Fruit fly (Drosophila melanogaster) whole organism, prepupa: Measurements from ENCODE around the gene wg.
A peak's percentile ranks its signal among the peaks of the same experiment; 100 is the strongest.

Experiments
- CG10631 ChIP-seq: fragments of 200-800 bp; sonication (Bioruptor generic); optimal IDR thresholded peaks from 2 replicates; lab custom pipeline; 2016; ENCODE audit warnings: missing biosample characterization, missing genetic modification characterization
- CG10669 ChIP-seq: fragments of 200-800 bp; sonication (Bioruptor generic); optimal IDR thresholded peaks from 3 replicates; lab custom pipeline; 2018; ENCODE audit warnings: missing biosample characterization, mild to moderate bottlenecking, missing genetic modification characterization, moderate library complexity
- CG11294 ChIP-seq: fragments of 200-800 bp; sonication (Bioruptor generic); IDR thresholded peaks from 2 replicates; pipeline ENCODE4 v1.3.6; 2022; ENCODE audit warnings: missing biosample characterization, missing genetic modification characterization
- CG11902 ChIP-seq: fragments of 200-800 bp; sonication (Bioruptor generic); optimal IDR thresholded peaks from 3 replicates; lab custom pipeline; 2016; ENCODE audit warnings: missing biosample characterization, missing genetic modification characterization
- CG15336 ChIP-seq: fragments of 200-800 bp; sonication (Bioruptor generic); IDR thresholded peaks from 2 replicates; pipeline ENCODE4 v1.3.6; 2022; ENCODE audit warnings: missing biosample characterization, missing genetic modification characterization
- CG34406 ChIP-seq: fragments of 200-800 bp; sonication (Bioruptor generic); optimal IDR thresholded peaks from 3 replicates; lab custom pipeline; 2016; ENCODE audit warnings: missing biosample characterization, missing genetic modification characterization
- CG6163 ChIP-seq: fragments of 200-800 bp; sonication (Bioruptor generic); IDR thresholded peaks from 3 replicates; pipeline ENCODE4 v1.3.6; 2022; ENCODE audit warnings: missing biosample characterization, missing genetic modification characterization
- CG6276 ChIP-seq: fragments of 200-800 bp; sonication (Bioruptor generic); optimal IDR thresholded peaks from 2 replicates; lab custom pipeline; 2017; ENCODE audit warnings: missing biosample characterization, mild to moderate bottlenecking, missing genetic modification characterization
- CG6792 ChIP-seq: fragments of 200-800 bp; sonication (Bioruptor generic); optimal IDR thresholded peaks from 3 replicates; lab custom pipeline; 2016; ENCODE audit warnings: missing biosample characterization, missing genetic modification characterization
- CG6854 ChIP-seq: fragments of 200-800 bp; sonication (Bioruptor generic); optimal IDR thresholded peaks from 2 replicates; lab custom pipeline; 2017; ENCODE audit warnings: missing biosample characterization, mild to moderate bottlenecking, missing genetic modification characterization
- CG7368 ChIP-seq: fragments of 200-800 bp; sonication (Bioruptor generic); optimal IDR thresholded peaks from 3 replicates; lab custom pipeline; 2016; ENCODE audit warnings: missing biosample characterization, missing genetic modification characterization
- CG8319 ChIP-seq: fragments of 200-800 bp; sonication (Bioruptor generic); optimal IDR thresholded peaks from 3 replicates; lab custom pipeline; 2016; ENCODE audit warnings: missing biosample characterization, missing genetic modification characterization
- Eip78C ChIP-seq: fragments of 200-800 bp; sonication (Bioruptor generic); peaks from one replicate; lab custom pipeline; 2016; ENCODE audit warnings: missing biosample characterization, missing genetic modification characterization
- Ets21C ChIP-seq: fragments of 200-800 bp; sonication (Bioruptor generic); optimal IDR thresholded peaks from 3 replicates; lab custom pipeline; 2016; ENCODE audit warnings: missing biosample characterization, missing genetic modification characterization
- Gug ChIP-seq: fragments of 200-800 bp; sonication (Bioruptor generic); IDR thresholded peaks from 2 replicates; pipeline ENCODE4 v1.3.6; 2022; ENCODE audit warnings: missing biosample characterization, missing genetic modification characterization
- Hr39 ChIP-seq: fragments of 200-800 bp; sonication (Bioruptor generic); optimal IDR thresholded peaks from 2 replicates; lab custom pipeline; 2016; ENCODE audit warnings: missing biosample characterization, missing genetic modification characterization
- Hr4 ChIP-seq: fragments of 200-800 bp; sonication (Bioruptor generic); optimal IDR thresholded peaks from 3 replicates; lab custom pipeline; 2016; ENCODE audit warnings: missing biosample characterization, missing genetic modification characterization
- Lpt ChIP-seq: fragments of 200-800 bp; sonication (Bioruptor generic); optimal IDR thresholded peaks from 3 replicates; lab custom pipeline; 2016; ENCODE audit warnings: missing biosample characterization, missing genetic modification characterization
- OdsH ChIP-seq: fragments of 200-800 bp; sonication (Bioruptor generic); optimal IDR thresholded peaks from 3 replicates; lab custom pipeline; 2016; ENCODE audit warnings: missing biosample characterization, missing genetic modification characterization
- Smox ChIP-seq: fragments of 200-800 bp; sonication (Bioruptor generic); optimal IDR thresholded peaks from 3 replicates; lab custom pipeline; 2016; ENCODE audit warnings: missing biosample characterization, missing genetic modification characterization
- Sox102F ChIP-seq: fragments of 200-800 bp; sonication (Bioruptor generic); optimal IDR thresholded peaks from 2 replicates; lab custom pipeline; 2016; ENCODE audit warnings: missing biosample characterization, mild to moderate bottlenecking, missing genetic modification characterization
- achi ChIP-seq: fragments of 200-800 bp; sonication (Bioruptor generic); optimal IDR thresholded peaks from 3 replicates; lab custom pipeline; 2016; ENCODE audit warnings: missing biosample characterization, missing genetic modification characterization
- acj6 ChIP-seq: fragments of 200-800 bp; sonication (Bioruptor generic); optimal IDR thresholded peaks from 3 replicates; lab custom pipeline; 2016; ENCODE audit warnings: missing biosample characterization, missing genetic modification characterization
- dac ChIP-seq: fragments of 200-800 bp; sonication (Bioruptor generic); optimal IDR thresholded peaks from 2 replicates; lab custom pipeline; 2017; ENCODE audit warnings: missing biosample characterization, mild to moderate bottlenecking, missing genetic modification characterization
- eg ChIP-seq: fragments of 200-800 bp; sonication (Bioruptor generic); IDR thresholded peaks from 3 replicates; pipeline ENCODE4 v1.3.6; 2022; ENCODE audit warnings: missing biosample characterization, missing genetic modification characterization
- esn ChIP-seq: fragments of 200-800 bp; sonication (Bioruptor generic); optimal IDR thresholded peaks from 2 replicates; lab custom pipeline; 2016; ENCODE audit warnings: missing biosample characterization, mild to moderate bottlenecking, missing genetic modification characterization, moderate library complexity
- fd59A ChIP-seq: fragments of 200-800 bp; sonication (Bioruptor generic); optimal IDR thresholded peaks from 2 replicates; lab custom pipeline; 2017; ENCODE audit warnings: missing biosample characterization, mild to moderate bottlenecking, missing genetic modification characterization, missing genetic modification reagents
- fd85E ChIP-seq: fragments of 200-800 bp; sonication (Bioruptor generic); optimal IDR thresholded peaks from 3 replicates; lab custom pipeline; 2016; ENCODE audit warnings: missing biosample characterization, missing genetic modification characterization
- fkh ChIP-seq: fragments of 200-800 bp; sonication (Bioruptor generic); optimal IDR thresholded peaks from 3 replicates; lab custom pipeline; 2017; ENCODE audit warnings: missing biosample characterization, mild to moderate bottlenecking, missing genetic modification characterization, moderate library complexity
- pdm3 ChIP-seq: fragments of 200-800 bp; sonication (Bioruptor generic); optimal IDR thresholded peaks from 3 replicates; lab custom pipeline; 2016; ENCODE audit warnings: missing biosample characterization, missing genetic modification characterization
- salr ChIP-seq, 2 experiments: fragments of 200-800 bp; sonication (Bioruptor generic); optimal IDR thresholded peaks; 3 replicates each; lab custom pipeline; 2016 to 2018; ENCODE audit warnings: missing biosample characterization in 2 of 2, missing genetic modification characterization in 2 of 2, mild to moderate bottlenecking in 1 of 2
- spab ChIP-seq: fragments of 200-800 bp; sonication (Bioruptor generic); optimal IDR thresholded peaks from 2 replicates; lab custom pipeline; 2017; ENCODE audit warnings: missing biosample characterization, mild to moderate bottlenecking, missing genetic modification characterization, missing genetic modification reagents
- ss ChIP-seq, 2 experiments: fragments of 200-800 bp; sonication (Bioruptor generic); optimal IDR thresholded peaks; 2 replicates in 1 of 2; 3 replicates in 1 of 2; lab custom pipeline; 2017 to 2018; ENCODE audit warnings: mild to moderate bottlenecking in 2 of 2, missing biosample characterization in 2 of 2, missing genetic modification characterization in 2 of 2, moderate library complexity in 1 of 2

Gene wg

DNA sequence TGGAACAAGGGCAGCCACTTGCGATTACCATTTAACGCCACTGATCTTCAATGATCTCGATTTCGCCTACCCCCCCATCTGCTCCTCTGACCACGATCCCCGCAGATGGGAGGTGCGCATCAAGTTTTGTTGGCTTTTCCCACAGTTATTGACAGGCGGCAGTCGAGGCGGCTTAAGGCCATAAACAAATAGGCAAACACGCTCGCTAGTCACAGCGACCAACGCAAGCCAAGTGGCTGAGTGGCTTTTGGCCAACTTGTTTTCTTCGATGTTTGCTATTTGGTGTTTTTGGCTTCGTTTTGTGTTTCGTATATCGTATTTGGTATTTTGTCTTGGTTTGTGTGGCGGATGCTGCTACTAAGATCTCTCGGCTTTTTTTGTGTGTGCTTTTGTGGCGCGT is 5.5 kb upstream of the wg start:
- TF ChIP-seq fkh (peak; percentile 57), CG6276 (GFP tag; lab: Kevin White, UChicago) (peak; percentile 2), eg (GFP tag; lab: Robert Waterston, UW) (0 out of 3 replicates have a peak, but pooled peaks have one; percentile 14), Eip78C (GFP tag; lab: Kevin White, UChicago) (peak; percentile 10), CG11902 (GFP tag; lab: Kevin White, UChicago) (no peak), Hr4 (GFP tag; lab: Kevin White, UChicago) (no peak), fd59A (GFP tag; lab: Kevin White, UChicago) (no peak)
- TF ChIP-seq, all 60 proteins: peak for 4

DNA sequence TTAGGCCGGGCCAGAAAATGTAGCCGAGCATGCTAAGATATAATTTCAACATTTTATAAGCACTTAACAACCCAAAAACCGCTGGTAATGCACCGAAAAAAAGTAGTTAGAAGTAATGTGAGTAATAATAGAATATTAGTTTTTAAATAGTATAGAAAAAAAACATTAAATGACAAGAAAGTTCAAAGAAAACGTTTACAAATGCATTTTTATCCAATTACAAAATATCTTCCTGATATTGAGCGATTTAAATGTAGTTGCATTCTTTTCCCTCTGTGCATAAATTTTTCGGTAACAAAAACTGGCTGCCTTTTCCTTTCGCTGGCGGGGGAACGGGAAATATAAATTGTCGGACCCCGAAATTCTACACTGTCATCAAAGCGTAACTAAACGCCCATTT is 4.2 kb upstream of the wg start:
- peak; percentile 10 for TF ChIP-seq Eip78C (GFP tag; lab: Kevin White, UChicago)
- TF ChIP-seq salr (GFP tag; optimal IDR thresholded peaks at IDR 0.05; lab: Kevin White, UChicago): no peak
- TF ChIP-seq pdm3 (GFP tag; lab: Kevin White, UChicago): no peak
- TF ChIP-seq OdsH (GFP tag; lab: Kevin White, UChicago): no peak
- TF ChIP-seq esn (GFP tag; lab: Kevin White, UChicago): peak; percentile 6
- no peak for TF ChIP-seq Gug (GFP tag; lab: Robert Waterston, UW)
- TF ChIP-seq CG6792 (GFP tag; lab: Kevin White, UChicago): no peak

DNA sequence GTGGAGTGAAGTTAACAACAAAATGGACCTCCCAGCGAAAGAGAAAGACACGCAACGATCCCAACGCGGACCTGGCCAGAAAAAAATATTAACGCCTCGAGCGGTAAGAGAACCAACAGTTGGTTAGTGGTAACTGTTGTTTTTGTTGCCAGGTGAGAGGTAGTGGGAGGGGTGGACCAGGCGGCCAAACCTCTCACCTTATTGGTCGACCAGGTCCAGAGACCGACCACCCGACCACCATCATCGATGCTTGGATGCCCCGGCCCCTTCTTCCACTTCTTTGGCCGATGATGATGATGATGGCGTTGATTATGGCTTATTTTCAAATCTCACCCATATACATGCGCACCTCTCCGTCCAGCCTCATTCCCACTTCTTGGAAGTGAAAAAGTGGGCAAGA is 3.7 kb upstream of the wg start:
- TF ChIP-seq CG6854 (GFP tag; lab: Kevin White, UChicago): no peak
- no peak for TF ChIP-seq Hr4 (GFP tag; lab: Kevin White, UChicago)
- no peak for TF ChIP-seq Hr39 (GFP tag; lab: Kevin White, UChicago)
- TF ChIP-seq CG7368 (GFP tag; lab: Kevin White, UChicago): no peak
- TF ChIP-seq dac (GFP tag; lab: Kevin White, UChicago): no peak
- TF ChIP-seq Gug (GFP tag; lab: Robert Waterston, UW): no peak
- TF ChIP-seq achi (GFP tag; lab: Kevin White, UChicago): no peak
- no peak for TF ChIP-seq CG6163 (GFP tag; lab: Robert Waterston, UW)
- no peak for TF ChIP-seq CG10631
- TF ChIP-seq Ets21C (GFP tag; lab: Kevin White, UChicago): no peak
- TF ChIP-seq Sox102F (GFP tag; lab: Kevin White, UChicago): no peak
- TF ChIP-seq Eip78C (GFP tag; lab: Kevin White, UChicago): no peak
- no peak for TF ChIP-seq Lpt (GFP tag; lab: Kevin White, UChicago)
- no peak for TF ChIP-seq CG8319 (GFP tag; lab: Kevin White, UChicago)

DNA sequence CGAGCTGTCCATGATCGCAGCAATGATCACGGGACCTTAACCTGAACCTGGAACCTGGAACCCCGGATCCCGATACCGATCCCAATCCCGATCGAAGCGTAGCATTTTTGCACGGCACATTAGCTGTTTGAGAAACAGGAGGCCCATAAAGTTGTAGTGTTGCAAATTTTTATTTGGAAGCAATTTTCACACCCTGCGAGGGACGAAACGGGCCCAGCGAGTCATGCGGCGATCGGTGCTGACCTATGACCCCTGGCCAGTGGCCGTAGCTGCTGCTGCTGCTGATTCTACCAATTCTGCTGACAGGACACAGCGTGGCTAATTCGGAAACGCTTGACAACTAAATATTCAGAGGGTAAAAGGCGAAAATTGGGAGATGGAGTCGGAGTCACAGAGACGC is 2.6 kb upstream of the wg start:
- TF ChIP-seq fd85E (GFP tag; lab: Kevin White, UChicago): no peak
- TF ChIP-seq esn (GFP tag; lab: Kevin White, UChicago): no peak
- no peak for TF ChIP-seq spab (GFP tag; lab: Kevin White, UChicago)
- no peak for TF ChIP-seq CG6854 (GFP tag; lab: Kevin White, UChicago)
- no peak for TF ChIP-seq pdm3 (GFP tag; lab: Kevin White, UChicago)
- no peak for TF ChIP-seq CG10669 (GFP tag; lab: Kevin White, UChicago)
- TF ChIP-seq CG34406 (GFP tag; lab: Kevin White, UChicago): no peak
- no peak for TF ChIP-seq CG7368 (GFP tag; lab: Kevin White, UChicago)
- TF ChIP-seq CG6276 (GFP tag; lab: Kevin White, UChicago): no peak
- no peak for TF ChIP-seq OdsH (GFP tag; lab: Kevin White, UChicago)
- no peak for TF ChIP-seq CG10631
- TF ChIP-seq Smox (GFP tag; lab: Kevin White, UChicago): no peak
- no peak for TF ChIP-seq Hr4 (GFP tag; lab: Kevin White, UChicago)
- no peak for TF ChIP-seq CG11294 (GFP tag; lab: Robert Waterston, UW)
- TF ChIP-seq CG15336: no peak
- no peak for TF ChIP-seq CG11902 (GFP tag; lab: Kevin White, UChicago)
- no peak for TF ChIP-seq ss (GFP tag; optimal IDR thresholded peaks at IDR 0.05; lab: Kevin White, UChicago)
- TF ChIP-seq Gug (GFP tag; lab: Robert Waterston, UW): no peak
- TF ChIP-seq CG8319 (GFP tag; lab: Kevin White, UChicago): no peak
- TF ChIP-seq acj6: no peak
